Fruit fly (Drosophila melanogaster) whole organism, prepupa: ENCODE results near the gene CG11694.

Experiments
- CG10631 ChIP-seq: fragments of 200-800 bp; sonication (Bioruptor generic); optimal IDR thresholded peaks from 2 replicates; lab custom pipeline; 2016; ENCODE audit warnings: missing biosample characterization, missing genetic modification characterization
- CG11902 ChIP-seq: fragments of 200-800 bp; sonication (Bioruptor generic); optimal IDR thresholded peaks from 3 replicates; lab custom pipeline; 2016; ENCODE audit warnings: missing biosample characterization, missing genetic modification characterization
- CG1621 ChIP-seq: fragments of 200-800 bp; sonication (Bioruptor generic); optimal IDR thresholded peaks from 3 replicates; lab custom pipeline; 2018; ENCODE audit warnings: missing biosample characterization, mild to moderate bottlenecking, missing genetic modification characterization
- CG3032 ChIP-seq: fragments of 200-800 bp; optimal IDR thresholded peaks from 2 replicates; lab custom pipeline; 2019; ENCODE audit warnings: missing biosample characterization, mild to moderate bottlenecking, missing genetic modification characterization, moderate library complexity
- CG31627 ChIP-seq: fragments of 200-800 bp; sonication (Bioruptor generic); optimal IDR thresholded peaks from 3 replicates; lab custom pipeline; 2016; ENCODE audit warnings: missing biosample characterization, missing genetic modification characterization
- CG32006 ChIP-seq: fragments of 200-800 bp; sonication (Bioruptor generic); optimal IDR thresholded peaks from 3 replicates; lab custom pipeline; 2017; ENCODE audit warnings: missing biosample characterization, mild to moderate bottlenecking, missing genetic modification characterization
- CG3919 ChIP-seq: fragments of 200-800 bp; sonication (Bioruptor generic); optimal IDR thresholded peaks from 3 replicates; lab custom pipeline; 2016; ENCODE audit warnings: missing biosample characterization, missing genetic modification characterization
- CG4318 ChIP-seq: fragments of 200-800 bp; sonication (Bioruptor generic); optimal IDR thresholded peaks from 3 replicates; lab custom pipeline; 2017; ENCODE audit warnings: missing biosample characterization, mild to moderate bottlenecking, missing genetic modification characterization
- CG6276 ChIP-seq: fragments of 200-800 bp; sonication (Bioruptor generic); optimal IDR thresholded peaks from 2 replicates; lab custom pipeline; 2017; ENCODE audit warnings: missing biosample characterization, mild to moderate bottlenecking, missing genetic modification characterization
- CG6808 ChIP-seq: fragments of 200-800 bp; sonication (Bioruptor generic); optimal IDR thresholded peaks from 3 replicates; lab custom pipeline; 2017; ENCODE audit warnings: missing biosample characterization, missing genetic modification characterization, mild to moderate bottlenecking, moderate library complexity, missing genetic modification reagents
- CG8319 ChIP-seq: fragments of 200-800 bp; sonication (Bioruptor generic); optimal IDR thresholded peaks from 3 replicates; lab custom pipeline; 2016; ENCODE audit warnings: missing biosample characterization, missing genetic modification characterization
- CG8632 ChIP-seq: fragments of 200-800 bp; sonication (Bioruptor generic); optimal IDR thresholded peaks from 3 replicates; lab custom pipeline; 2016; ENCODE audit warnings: missing biosample characterization, missing genetic modification characterization
- CG9139 ChIP-seq: fragments of 200-800 bp; sonication (Bioruptor generic); optimal IDR thresholded peaks from 3 replicates; lab custom pipeline; 2017; ENCODE audit warnings: missing biosample characterization, mild to moderate bottlenecking, missing genetic modification characterization
- Eip78C ChIP-seq: fragments of 200-800 bp; sonication (Bioruptor generic); peaks from one replicate; lab custom pipeline; 2016; ENCODE audit warnings: missing biosample characterization, missing genetic modification characterization
- Eip93F ChIP-seq: fragments of 200-800 bp; sonication (Bioruptor generic); optimal IDR thresholded peaks from 2 replicates; lab custom pipeline; 2016; ENCODE audit warnings: missing biosample characterization, mild to moderate bottlenecking, missing genetic modification characterization
- Ets21C ChIP-seq: fragments of 200-800 bp; sonication (Bioruptor generic); optimal IDR thresholded peaks from 3 replicates; lab custom pipeline; 2016; ENCODE audit warnings: missing biosample characterization, missing genetic modification characterization
- Ets96B ChIP-seq: fragments of 200-800 bp; optimal IDR thresholded peaks from 2 replicates; lab custom pipeline; 2019; ENCODE audit warnings: missing biosample characterization, mild to moderate bottlenecking, missing genetic modification characterization, moderate library complexity
- Hr38 ChIP-seq: sonication (Bioruptor generic); optimal IDR thresholded peaks from 2 replicates; lab custom pipeline; 2016; ENCODE audit warnings: missing biosample characterization, missing genetic modification characterization
- Hr39 ChIP-seq: fragments of 200-800 bp; sonication (Bioruptor generic); optimal IDR thresholded peaks from 2 replicates; lab custom pipeline; 2016; ENCODE audit warnings: missing biosample characterization, missing genetic modification characterization
- Sox102F ChIP-seq: fragments of 200-800 bp; sonication (Bioruptor generic); optimal IDR thresholded peaks from 2 replicates; lab custom pipeline; 2016; ENCODE audit warnings: missing biosample characterization, mild to moderate bottlenecking, missing genetic modification characterization
- Sox15 ChIP-seq: fragments of 200-800 bp; sonication (Bioruptor generic); optimal IDR thresholded peaks from 3 replicates; lab custom pipeline; 2016; ENCODE audit warnings: missing biosample characterization, missing genetic modification characterization
- achi ChIP-seq: fragments of 200-800 bp; sonication (Bioruptor generic); optimal IDR thresholded peaks from 3 replicates; lab custom pipeline; 2016; ENCODE audit warnings: missing biosample characterization, missing genetic modification characterization
- acj6 ChIP-seq: fragments of 200-800 bp; sonication (Bioruptor generic); optimal IDR thresholded peaks from 3 replicates; lab custom pipeline; 2016; ENCODE audit warnings: missing biosample characterization, missing genetic modification characterization
- dac ChIP-seq: fragments of 200-800 bp; sonication (Bioruptor generic); optimal IDR thresholded peaks from 2 replicates; lab custom pipeline; 2017; ENCODE audit warnings: missing biosample characterization, mild to moderate bottlenecking, missing genetic modification characterization
- dsx ChIP-seq: fragments of 200-800 bp; optimal IDR thresholded peaks from 3 replicates; lab custom pipeline; 2019; ENCODE audit warnings: missing biosample characterization, mild to moderate bottlenecking, missing genetic modification characterization, moderate library complexity; ENCODE audit not compliant: poor library complexity, severe bottlenecking
- eg ChIP-seq: fragments of 200-800 bp; sonication (Bioruptor generic); IDR thresholded peaks from 3 replicates; pipeline ENCODE4 v1.3.6; 2022; ENCODE audit warnings: missing biosample characterization, missing genetic modification characterization
- esn ChIP-seq: fragments of 200-800 bp; sonication (Bioruptor generic); optimal IDR thresholded peaks from 2 replicates; lab custom pipeline; 2016; ENCODE audit warnings: missing biosample characterization, mild to moderate bottlenecking, missing genetic modification characterization, moderate library complexity
- fkh ChIP-seq: fragments of 200-800 bp; sonication (Bioruptor generic); optimal IDR thresholded peaks from 3 replicates; lab custom pipeline; 2017; ENCODE audit warnings: missing biosample characterization, mild to moderate bottlenecking, missing genetic modification characterization, moderate library complexity
- lz ChIP-seq: fragments of 200-800 bp; sonication (Bioruptor generic); optimal IDR thresholded peaks from 3 replicates; lab custom pipeline; 2016; ENCODE audit warnings: missing biosample characterization, missing genetic modification characterization
- pdm3 ChIP-seq: fragments of 200-800 bp; sonication (Bioruptor generic); optimal IDR thresholded peaks from 3 replicates; lab custom pipeline; 2016; ENCODE audit warnings: missing biosample characterization, missing genetic modification characterization
- svp ChIP-seq: fragments of 200-800 bp; sonication (Bioruptor generic); peaks from one replicate; lab custom pipeline; 2016; ENCODE audit warnings: missing biosample characterization, missing genetic modification characterization
- vri ChIP-seq: fragments of 200-800 bp; sonication (Bioruptor generic); optimal IDR thresholded peaks from 3 replicates; lab custom pipeline; 2016; ENCODE audit warnings: missing biosample characterization, mild to moderate bottlenecking, missing genetic modification characterization

Gene CG11694

DNA sequence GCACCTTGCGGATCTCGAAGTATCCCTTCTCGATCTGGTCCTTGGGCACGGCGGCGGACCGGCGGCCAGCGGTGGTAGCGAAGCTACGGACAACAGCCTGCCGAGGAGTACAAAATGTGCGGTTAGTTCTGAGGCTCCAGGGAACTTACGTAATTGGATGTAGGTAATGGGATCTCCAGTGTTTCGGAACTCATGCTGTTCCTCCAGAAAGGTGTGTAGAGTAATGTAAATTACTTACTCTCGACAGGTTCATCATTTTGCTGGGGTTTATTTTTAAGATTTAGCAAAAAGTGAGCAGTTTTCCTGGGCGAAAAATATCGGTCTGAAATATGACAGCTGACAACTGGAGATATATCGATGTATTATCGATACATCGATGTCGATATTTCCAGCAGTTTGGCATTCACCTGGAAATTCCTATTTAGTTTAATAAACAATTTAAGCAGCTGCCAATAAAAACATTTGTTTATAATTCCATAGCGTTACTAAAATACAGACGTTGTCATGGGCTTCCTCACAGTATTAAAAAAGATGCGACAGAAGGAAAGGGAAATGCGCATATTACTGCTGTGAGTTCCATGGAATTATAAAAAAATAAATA, 28.8 kb upstream of the CG11694 start, which contains the start of the genes COX7A and Arl2:
COX7A (minus strand) TSS at position 369 of the 601 bp plus-strand sequence.
Arl2 (plus strand) TSS at position 426 of the 601 bp plus-strand sequence.
- TF ChIP-seq dsx (GFP tag; lab: Kevin White, UChicago), result no peak
- no peak for TF ChIP-seq vri
- peak; percentile 8 for TF ChIP-seq fkh (GFP tag; lab: Kevin White, UChicago)
- no peak for TF ChIP-seq Sox15 (GFP tag; lab: Kevin White, UChicago)
- no peak for TF ChIP-seq CG3919 (GFP tag; lab: Kevin White, UChicago)
- TF ChIP-seq CG10631 (GFP tag; lab: Kevin White, UChicago), result no peak
- no peak for TF ChIP-seq esn (GFP tag; lab: Kevin White, UChicago)
- no peak for TF ChIP-seq Hr38 (GFP tag; lab: Kevin White, UChicago)
- no peak for TF ChIP-seq CG31627 (GFP tag; lab: Kevin White, UChicago)
- no peak for TF ChIP-seq eg (GFP tag; lab: Robert Waterston, UW)
- TF ChIP-seq dac (GFP tag; lab: Kevin White, UChicago), result no peak
- TF ChIP-seq Ets96B (tag; lab: Kevin White, UChicago), result no peak
- peak; percentile 99 for TF ChIP-seq achi (GFP tag; lab: Kevin White, UChicago)
- peak; percentile 37 for TF ChIP-seq Eip78C (GFP tag; lab: Kevin White, UChicago)
- no peak for TF ChIP-seq CG32006 (GFP tag; lab: Kevin White, UChicago)

- TF ChIP-seq Eip78C (GFP tag; lab: Kevin White, UChicago), result peak; percentile 11
- no peak for TF ChIP-seq CG6808
Measured at dm6 chr3R:8336012-8336567, 24.2 kb upstream of the CG11694 start.

dm6 chr3R:8334982-8335381, 23.0 kb upstream of the CG11694 start:
- TF ChIP-seq Eip78C (GFP tag; lab: Kevin White, UChicago) (peak; percentile 8), CG4318 (GFP tag; lab: Kevin White, UChicago) (no peak), dsx (GFP tag; lab: Kevin White, UChicago) (no peak), Ets96B (tag; lab: Kevin White, UChicago) (no peak), CG3032 (no peak)

DNA sequence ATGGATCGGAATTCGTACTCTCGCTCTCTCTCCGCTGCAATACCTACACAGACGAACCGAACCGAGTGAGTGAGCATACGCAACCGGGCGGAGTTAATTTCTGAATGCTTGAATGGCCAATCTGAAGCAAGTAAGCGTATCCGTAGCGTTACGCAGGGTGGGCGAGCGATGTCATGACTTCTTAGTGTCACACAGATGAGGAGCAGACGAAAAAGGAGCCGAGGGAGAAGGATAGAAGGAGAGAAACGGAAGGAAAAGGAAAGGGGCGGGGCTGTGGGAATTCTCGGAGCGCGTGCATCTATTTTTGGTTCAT, 22.5 kb upstream of the CG11694 start:
- TF ChIP-seq Sox15 (GFP tag; lab: Kevin White, UChicago) (no peak), CG3919 (GFP tag; lab: Kevin White, UChicago) (no peak), pdm3 (no peak), dac (GFP tag; lab: Kevin White, UChicago) (no peak), CG6276 (GFP tag; lab: Kevin White, UChicago) (no peak), CG8319 (GFP tag; lab: Kevin White, UChicago) (no peak), Eip78C (GFP tag; lab: Kevin White, UChicago) (no peak), Sox102F (no peak), CG8632 (GFP tag; lab: Kevin White, UChicago) (no peak), Eip93F (GFP tag; lab: Kevin White, UChicago) (no peak), CG1621 (tag; lab: Kevin White, UChicago) (no peak), CG9139 (GFP tag; lab: Kevin White, UChicago) (no peak), lz (no peak), Hr39 (GFP tag; lab: Kevin White, UChicago) (no peak), acj6 (GFP tag; lab: Kevin White, UChicago) (no peak), dsx (GFP tag; lab: Kevin White, UChicago) (no peak), CG11902 (no peak), Ets21C (GFP tag; lab: Kevin White, UChicago) (no peak), svp (GFP tag; lab: Kevin White, UChicago) (no peak)
- TF ChIP-seq, all 60 proteins: peak for 0
